Worm (Caenorhabditis elegans) whole organism, L1 larva: ENCODE data around the gene srh-299.

Experiments
- F16B12.6 ChIP-seq: fragments of 150-350 bp; optimal IDR thresholded peaks from 2 replicates; lab custom pipeline; 2014; ENCODE audit warnings: missing biosample characterization, missing genetic modification characterization
- aha-1 ChIP-seq: fragments of 150-350 bp; optimal IDR thresholded peaks from 2 replicates; lab custom pipeline; 2014; ENCODE audit warnings: missing biosample characterization, missing genetic modification characterization
- aly-2 ChIP-seq: fragments of 150-350 bp; optimal IDR thresholded peaks from 2 replicates; lab custom pipeline; 2014; ENCODE audit warnings: missing biosample characterization, missing genetic modification characterization
- blmp-1 ChIP-seq: fragments of 150-350 bp; optimal IDR thresholded peaks from 2 replicates; lab custom pipeline; 2014; ENCODE audit warnings: missing biosample characterization, missing genetic modification characterization
- ceh-8 ChIP-seq: fragments of 200-800 bp; sonication (Bioruptor generic); optimal IDR thresholded peaks from 2 replicates; lab custom pipeline; 2018; ENCODE audit warnings: mild to moderate bottlenecking, missing genetic modification characterization, moderate library complexity, missing compliant biosample characterization
- ceh-82 ChIP-seq, 3 experiments: fragments of 150-350 bp in 1 of 3; sonication (generic microtip) in 2 of 3; optimal IDR thresholded peaks; 2 replicates each; lab custom pipeline; 2014 to 2017; ENCODE audit warnings: missing biosample characterization in 3 of 3, missing genetic modification characterization in 3 of 3
- efl-1 ChIP-seq, 4 experiments: fragments of 150-350 bp; optimal IDR thresholded peaks in 3 of 4; peaks in 1 of 4; 1 replicate in 1 of 4; 2 replicates in 3 of 4; lab custom pipeline; 2014; ENCODE audit warnings: missing biosample characterization in 2 of 4, missing genetic modification characterization in 2 of 4, missing genetic modification reagents in 2 of 4
- egl-13 ChIP-seq: sonication (generic microtip); optimal IDR thresholded peaks from 2 replicates; lab custom pipeline; 2016; ENCODE audit warnings: missing genotype, missing genetic modification reagents, missing genetic modification characterization, missing compliant biosample characterization
- egl-27 ChIP-seq, 2 experiments: fragments of 150-350 bp in 1 of 2; sonication (generic microtip); optimal IDR thresholded peaks; 3 replicates each; lab custom pipeline; 2017 to 2018; ENCODE audit warnings: missing biosample characterization in 2 of 2, missing genetic modification characterization in 2 of 2, missing genetic modification reagents in 2 of 2
- fkh-10 ChIP-seq: sonication (generic microtip); optimal IDR thresholded peaks from 2 replicates; lab custom pipeline; 2017; ENCODE audit warnings: missing biosample characterization, missing genetic modification reagents, missing genetic modification characterization
- fkh-8 ChIP-seq: sonication (generic microtip); optimal IDR thresholded peaks from 2 replicates; lab custom pipeline; 2016; ENCODE audit warnings: mild to moderate bottlenecking, missing genetic modification characterization, missing compliant biosample characterization
- hlh-17 ChIP-seq: fragments of 200-800 bp; sonication (Bioruptor generic); optimal IDR thresholded peaks from 2 replicates; lab custom pipeline; 2018; ENCODE audit warnings: missing genetic modification characterization, mild to moderate bottlenecking, missing compliant biosample characterization, moderate library complexity, borderline replicate concordance
- hlh-4 ChIP-seq: sonication (generic microtip); optimal IDR thresholded peaks from 2 replicates; lab custom pipeline; 2016; ENCODE audit warnings: mild to moderate bottlenecking, missing genetic modification characterization, missing compliant biosample characterization
- irx-1 ChIP-seq: sonication (generic microtip); optimal IDR thresholded peaks from 2 replicates; lab custom pipeline; 2016; ENCODE audit warnings: missing genetic modification characterization, missing compliant biosample characterization
- jun-1 ChIP-seq: fragments of 150-350 bp; optimal IDR thresholded peaks from 2 replicates; lab custom pipeline; 2014; ENCODE audit warnings: missing biosample characterization, missing genetic modification reagents, missing genetic modification characterization
- lin-13 ChIP-seq: fragments of 150-350 bp; optimal IDR thresholded peaks from 2 replicates; lab custom pipeline; 2014; ENCODE audit warnings: missing biosample characterization, missing genetic modification reagents, missing genetic modification characterization
- lin-14 ChIP-seq: fragments of 200-800 bp; sonication (Bioruptor generic); optimal IDR thresholded peaks from 2 replicates; lab custom pipeline; 2018; ENCODE audit warnings: mild to moderate bottlenecking, missing genetic modification characterization, moderate library complexity, missing compliant biosample characterization
- lin-35 ChIP-seq, 2 experiments: fragments of 150-350 bp; optimal IDR thresholded peaks; 2 replicates each; lab custom pipeline; 2014; ENCODE audit warnings: missing biosample characterization in 2 of 2, missing genetic modification characterization in 2 of 2, missing genetic modification reagents in 2 of 2
- mab-9 ChIP-seq: fragments of 200-800 bp; sonication (Bioruptor generic); IDR thresholded peaks from 2 replicates; pipeline ENCODE4 v1.3.6; 2022; ENCODE audit warnings: missing genetic modification reagents, missing genetic modification characterization, missing compliant biosample characterization
- mdl-1 ChIP-seq, 2 experiments: fragments of 150-350 bp; optimal IDR thresholded peaks; 2 replicates each; lab custom pipeline; 2014 to 2017; ENCODE audit warnings: missing biosample characterization in 2 of 2, missing genetic modification characterization in 2 of 2, inconsistent platforms in 1 of 2
- mef-2 ChIP-seq: fragments of 150-350 bp; optimal IDR thresholded peaks from 2 replicates; lab custom pipeline; 2014; ENCODE audit warnings: missing biosample characterization, missing genetic modification characterization
- mep-1 ChIP-seq: fragments of 150-350 bp; optimal IDR thresholded peaks from 2 replicates; lab custom pipeline; 2014; ENCODE audit warnings: missing biosample characterization, missing genetic modification characterization
- nhr-11 ChIP-seq: fragments of 150-350 bp; optimal IDR thresholded peaks from 2 replicates; lab custom pipeline; 2014; ENCODE audit warnings: missing biosample characterization, missing genetic modification characterization
- nhr-12 ChIP-seq: sonication (generic microtip); optimal IDR thresholded peaks from 2 replicates; lab custom pipeline; 2017; ENCODE audit warnings: missing biosample characterization, missing genetic modification characterization
- nhr-19 ChIP-seq: fragments of 200-800 bp; sonication (Bioruptor generic); conservative IDR thresholded peaks from 2 replicates; pipeline ENCODE4 v1.3.6; 2022; ENCODE audit warnings: missing genetic modification characterization, missing compliant biosample characterization
- nhr-237 ChIP-seq: fragments of 150-350 bp; optimal IDR thresholded peaks from 2 replicates; lab custom pipeline; 2014; ENCODE audit warnings: missing biosample characterization, missing genetic modification characterization
- nhr-71 ChIP-seq: sonication (generic microtip); optimal IDR thresholded peaks from 2 replicates; lab custom pipeline; 2016; ENCODE audit warnings: mild to moderate bottlenecking, missing genetic modification characterization, moderate library complexity, missing compliant biosample characterization
- nhr-84 ChIP-seq: sonication (generic microtip); optimal IDR thresholded peaks from 2 replicates; lab custom pipeline; 2017; ENCODE audit warnings: missing biosample characterization, missing genetic modification characterization
- nhr-85 ChIP-seq: sonication (generic microtip); peaks from one replicate; lab custom pipeline; 2016; ENCODE audit warnings: missing genetic modification characterization, inconsistent platforms, missing compliant biosample characterization
- pag-3 ChIP-seq: sonication (generic microtip); optimal IDR thresholded peaks from 2 replicates; lab custom pipeline; 2017; ENCODE audit warnings: missing genetic modification characterization, mild to moderate bottlenecking, missing compliant biosample characterization, antibody characterized with exemption, borderline replicate concordance; ENCODE audit not compliant: insufficient read depth
- pax-3 ChIP-seq: fragments of 200-800 bp; sonication (Bioruptor generic); optimal IDR thresholded peaks from 2 replicates; lab custom pipeline; 2018; ENCODE audit warnings: mild to moderate bottlenecking, missing genetic modification characterization, moderate library complexity, missing compliant biosample characterization
- rnt-1 ChIP-seq: sonication (generic microtip); optimal IDR thresholded peaks from 2 replicates; lab custom pipeline; 2016; ENCODE audit warnings: mild to moderate bottlenecking, missing genetic modification characterization, moderate library complexity, missing compliant biosample characterization
- skn-1 ChIP-seq: fragments of 150-350 bp; optimal IDR thresholded peaks from 2 replicates; lab custom pipeline; 2014; ENCODE audit warnings: missing biosample characterization, missing genetic modification characterization
- snu-23 ChIP-seq: sonication (generic microtip); optimal IDR thresholded peaks from 2 replicates; lab custom pipeline; 2016; ENCODE audit warnings: missing genetic modification characterization, missing compliant biosample characterization
- tlp-1 ChIP-seq: fragments of 150-350 bp; optimal IDR thresholded peaks from 2 replicates; lab custom pipeline; 2014; ENCODE audit warnings: missing biosample characterization, missing genetic modification characterization
- unc-130 ChIP-seq: fragments of 150-350 bp; optimal IDR thresholded peaks from 2 replicates; lab custom pipeline; 2017; ENCODE audit warnings: missing biosample characterization, missing genetic modification characterization, inconsistent platforms
- unc-30 ChIP-seq: sonication (generic microtip); optimal IDR thresholded peaks from 2 replicates; lab custom pipeline; 2017; ENCODE audit warnings: missing biosample characterization, missing genetic modification characterization
- zag-1 ChIP-seq: fragments of 150-350 bp; optimal IDR thresholded peaks from 2 replicates; lab custom pipeline; 2014; ENCODE audit warnings: missing biosample characterization, missing genetic modification characterization

srh-299 gene

DNA sequence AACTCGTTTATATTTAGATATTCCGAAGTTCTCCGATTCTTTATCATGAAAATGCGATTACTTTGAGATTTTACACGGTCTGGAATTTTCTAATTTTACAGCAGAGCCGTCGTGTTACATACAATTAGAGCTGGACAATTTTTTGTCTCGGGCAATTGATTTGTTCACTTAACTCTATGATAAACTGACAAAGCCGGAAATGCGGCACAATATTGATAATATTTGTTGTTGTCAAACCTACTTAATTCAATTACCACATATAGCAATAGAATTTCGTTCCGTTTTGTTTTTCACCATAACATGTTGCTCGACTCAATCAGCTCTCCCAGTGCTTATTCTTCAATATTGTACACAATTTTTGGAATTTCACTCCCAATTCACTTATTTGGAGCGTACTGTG lies at the start of gene srh-299:
srh-299 (plus strand) TSS at position 301 of the 400 bp plus-strand sequence.
- TF ChIP-seq efl-1 (optimal IDR thresholded peaks at IDR 0.05; lab: Kevin White, UChicago) = no peak
- TF ChIP-seq efl-1 (GFP tag; optimal IDR thresholded peaks at IDR 0.05 in 1 of 2; lab: Kevin White, UChicago) = no peak
- no peak for TF ChIP-seq irx-1 (tag; lab: Kevin White, UChicago)
- no peak for TF ChIP-seq aha-1 (tag; lab: Kevin White, UChicago)
- no peak for TF ChIP-seq lin-14 (GFP tag; lab: Kevin White, UChicago)
- no peak for TF ChIP-seq nhr-85 (tag; lab: Kevin White, UChicago)

ce11 chrV:15815962-15816432 lies 47.1 kb upstream of the srh-299 start, which contains the start of the genes fbxa-69 and F54B8.4:
TSS of gene fbxa-69 (minus strand) at chrV:15815971.
TSS of gene F54B8.4 (plus strand) at chrV:15816382.
- no peak for TF ChIP-seq mef-2
- no peak for TF ChIP-seq nhr-237 (tag; lab: Kevin White, UChicago)
- TF ChIP-seq mdl-1 (tag; optimal IDR thresholded peaks at IDR 0.05; lab: Kevin White, UChicago) = no peak
- TF ChIP-seq rnt-1 = no peak
- TF ChIP-seq nhr-85 (tag; lab: Kevin White, UChicago) = peak; percentile 31
- TF ChIP-seq lin-35 (GFP tag; optimal IDR thresholded peaks at IDR 0.05; lab: Kevin White, UChicago) = peak in 1 of 2 experiments; percentile 5
- TF ChIP-seq efl-1 (optimal IDR thresholded peaks at IDR 0.05; lab: Kevin White, UChicago) = no peak
- TF ChIP-seq efl-1 (GFP tag; optimal IDR thresholded peaks at IDR 0.05 in 1 of 2; lab: Kevin White, UChicago) = peak in 1 of 2 experiments; percentile 92
- TF ChIP-seq nhr-71 = no peak
- no peak for TF ChIP-seq egl-13 (tag; lab: Kevin White, UChicago)
- TF ChIP-seq skn-1 (tag; lab: Kevin White, UChicago) = no peak
- TF ChIP-seq blmp-1 (tag; lab: Kevin White, UChicago) = peak; percentile 46

ce11 chrV:15817746-15818145 lies 45.4 kb upstream of the srh-299 start, which contains the start of gene abf-3:
TSS of gene abf-3 (minus strand) at chrV:15817846.
- no peak for TF ChIP-seq pax-3

DNA sequence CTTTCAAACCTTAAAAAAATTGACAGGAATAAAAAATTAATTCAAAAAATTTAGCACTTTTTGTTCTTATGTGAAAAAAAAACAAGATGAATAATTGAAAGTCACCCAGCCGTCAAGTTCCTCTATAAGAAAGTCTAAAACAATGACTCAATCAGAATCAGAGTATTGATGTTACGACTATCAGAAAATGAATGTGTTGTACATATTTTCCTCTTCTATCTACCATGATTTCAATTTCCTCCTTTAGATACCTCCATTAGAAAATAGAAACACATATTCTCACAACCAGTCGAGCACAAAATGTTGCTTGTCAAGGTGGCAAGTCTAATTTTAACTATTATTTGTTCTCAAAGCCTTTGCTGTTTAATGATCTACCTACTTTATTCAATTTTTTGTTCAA lies 43.2 kb upstream of the srh-299 start, which contains the start of gene srbc-48:
srbc-48 (plus strand) TSS at position 301 of the 400 bp plus-strand sequence.
- no peak for TF ChIP-seq mef-2
- TF ChIP-seq hlh-17 (GFP tag; lab: Kevin White, UChicago) = no peak
- TF ChIP-seq fkh-10 (GFP tag; lab: Kevin White, UChicago) = no peak
- TF ChIP-seq nhr-11 (tag; lab: Kevin White, UChicago) = no peak
- TF ChIP-seq nhr-19 (GFP tag; lab: Robert Waterston, UW) = no peak
- TF ChIP-seq blmp-1 (tag; lab: Kevin White, UChicago) = no peak
- TF ChIP-seq pag-3 (tag; lab: Kevin White, UChicago) = no peak
- TF ChIP-seq aly-2 (tag; lab: Kevin White, UChicago) = no peak
- TF ChIP-seq tlp-1 (tag; lab: Kevin White, UChicago) = no peak
- no peak for TF ChIP-seq ceh-8 (GFP tag; lab: Kevin White, UChicago)
- TF ChIP-seq ceh-82 (tag; optimal IDR thresholded peaks at IDR 0.05; lab: Kevin White, UChicago) = no peak
- no peak for TF ChIP-seq aha-1 (tag; lab: Kevin White, UChicago)
- TF ChIP-seq fkh-8 (tag; lab: Kevin White, UChicago) = no peak
- TF ChIP-seq nhr-84 = no peak
- no peak for TF ChIP-seq skn-1 (tag; lab: Kevin White, UChicago)

- TF ChIP-seq lin-13 (GFP tag; lab: Kevin White, UChicago) (no peak), efl-1 (optimal IDR thresholded peaks at IDR 0.05; lab: Kevin White, UChicago) (no peak), efl-1 (GFP tag; optimal IDR thresholded peaks at IDR 0.05 in 1 of 2; lab: Kevin White, UChicago) (peak in 1 of 2 experiments; percentile 42)
Observed at ce11 chrV:15821398-15821797, 41.7 kb upstream of the srh-299 start, which contains the start of gene srbc-49. TSS of gene srbc-49 (plus strand) at chrV:15821698.

- TF ChIP-seq nhr-85 (tag; lab: Kevin White, UChicago) (no peak), hlh-17 (GFP tag; lab: Kevin White, UChicago) (no peak), unc-130 (no peak), egl-27 (tag; optimal IDR thresholded peaks at IDR 0.05; lab: Kevin White, UChicago) (no peak), mep-1 (tag; lab: Kevin White, UChicago) (no peak), unc-30 (tag; lab: Kevin White, UChicago) (no peak), mab-9 (no peak), zag-1 (tag; lab: Kevin White, UChicago) (no peak), lin-14 (GFP tag; lab: Kevin White, UChicago) (no peak), hlh-4 (no peak), F16B12.6 (tag; lab: Kevin White, UChicago) (no peak), snu-23 (GFP tag; lab: Kevin White, UChicago) (no peak), rnt-1 (no peak), nhr-12 (tag; lab: Kevin White, UChicago) (no peak), tlp-1 (tag; lab: Kevin White, UChicago) (no peak), jun-1 (no peak)
Observed at ce11 chrV:15824866-15825265, 38.3 kb upstream of the srh-299 start, which contains the start of gene srbc-50. TSS of gene srbc-50 (minus strand) at chrV:15824966.
